Worm (Caenorhabditis elegans) whole organism, mixed stage, embryonic: ENCODE data around the gene F26F2.5.
"Not testable (repeated sequence)": the region's sequence is repeated elsewhere in the genome, so short reads cannot be mapped to it uniquely, and the experiment has no call there.

Source experiments
- M03D4.4 ChIP-seq: sonication (generic microtip); optimal IDR thresholded peaks from 2 replicates; lab custom pipeline; 2017; ENCODE audit warnings: mild to moderate bottlenecking, missing genetic modification characterization, missing compliant biosample characterization
- bed-3 ChIP-seq: fragments of 200-800 bp; sonication (Bioruptor generic); optimal IDR thresholded peaks from 3 replicates; lab custom pipeline; 2018; ENCODE audit warnings: mild to moderate bottlenecking, missing genetic modification characterization, moderate library complexity, missing compliant biosample characterization
- blmp-1 ChIP-seq: fragments of 150-350 bp; optimal IDR thresholded peaks from 2 replicates; lab custom pipeline; 2014; ENCODE audit warnings: missing biosample characterization, missing genetic modification characterization
- ceh-39 ChIP-seq: fragments of 150-350 bp; optimal IDR thresholded peaks from 2 replicates; lab custom pipeline; 2014; ENCODE audit warnings: missing biosample characterization, missing genetic modification characterization
- ceh-43 ChIP-seq: fragments of 200-800 bp; sonication (Bioruptor generic); optimal IDR thresholded peaks from 2 replicates; lab custom pipeline; 2018; ENCODE audit warnings: mild to moderate bottlenecking, missing genetic modification characterization, moderate library complexity, missing compliant biosample characterization
- ceh-83 ChIP-seq: fragments of 200-800 bp; sonication (Bioruptor generic); optimal IDR thresholded peaks from 2 replicates; lab custom pipeline; 2018; ENCODE audit warnings: mild to moderate bottlenecking, missing genetic modification characterization, missing compliant biosample characterization
- cnd-1 ChIP-seq: fragments of 200-800 bp; sonication (Bioruptor generic); optimal IDR thresholded peaks from 2 replicates; lab custom pipeline; 2018; ENCODE audit warnings: mild to moderate bottlenecking, missing genetic modification characterization, missing compliant biosample characterization
- drap-1 ChIP-seq: fragments of 200-800 bp; sonication (Bioruptor generic); optimal IDR thresholded peaks from 3 replicates; lab custom pipeline; 2018; ENCODE audit warnings: mild to moderate bottlenecking, missing genetic modification characterization, missing compliant biosample characterization
- elt-1 ChIP-seq: sonication (generic microtip); optimal IDR thresholded peaks from 2 replicates; lab custom pipeline; 2017; ENCODE audit warnings: missing genetic modification characterization, mild to moderate bottlenecking, missing compliant biosample characterization, antibody characterized with exemption, moderate library complexity, borderline replicate concordance; ENCODE audit not compliant: insufficient read depth
- elt-3 ChIP-seq: fragments of 150-350 bp; optimal IDR thresholded peaks from 2 replicates; lab custom pipeline; 2014; ENCODE audit warnings: missing biosample characterization, missing genetic modification characterization
- flh-1 ChIP-seq: fragments of 200-800 bp; sonication (Bioruptor generic); optimal IDR thresholded peaks from 2 replicates; lab custom pipeline; 2018; ENCODE audit warnings: mild to moderate bottlenecking, missing genetic modification characterization, moderate library complexity, missing compliant biosample characterization
- ham-2 ChIP-seq: fragments of 200-800 bp; sonication (Bioruptor generic); optimal IDR thresholded peaks from 2 replicates; lab custom pipeline; 2018; ENCODE audit warnings: mild to moderate bottlenecking, missing genetic modification characterization, missing compliant biosample characterization
- hlh-1 ChIP-seq: fragments of 150-350 bp; optimal IDR thresholded peaks from 2 replicates; lab custom pipeline; 2014; ENCODE audit warnings: missing biosample characterization, missing genetic modification reagents, missing genetic modification characterization
- lin-13 ChIP-seq: fragments of 150-350 bp; optimal IDR thresholded peaks from 2 replicates; lab custom pipeline; 2014; ENCODE audit warnings: missing biosample characterization, missing genetic modification characterization
- lin-32 ChIP-seq: fragments of 200-800 bp; sonication (Bioruptor generic); optimal IDR thresholded peaks from 2 replicates; lab custom pipeline; 2018; ENCODE audit warnings: mild to moderate bottlenecking, missing genetic modification characterization, missing compliant biosample characterization
- lsy-2 ChIP-seq: fragments of 150-350 bp; optimal IDR thresholded peaks from 2 replicates; lab custom pipeline; 2014; ENCODE audit warnings: missing biosample characterization, missing genetic modification characterization
- mep-1 ChIP-seq: fragments of 150-350 bp; optimal IDR thresholded peaks from 2 replicates; lab custom pipeline; 2017; ENCODE audit warnings: missing biosample characterization, missing genetic modification reagents, missing genetic modification characterization, inconsistent platforms
- mls-2 ChIP-seq: sonication (generic microtip); optimal IDR thresholded peaks from 2 replicates; lab custom pipeline; 2016; ENCODE audit warnings: mild to moderate bottlenecking, missing genetic modification characterization, moderate library complexity, missing compliant biosample characterization
- nhr-12 ChIP-seq: fragments of 150-350 bp; optimal IDR thresholded peaks from 2 replicates; lab custom pipeline; 2014; ENCODE audit warnings: missing biosample characterization, missing genetic modification characterization
- nhr-2 ChIP-seq: fragments of 150-350 bp; optimal IDR thresholded peaks from 2 replicates; lab custom pipeline; 2014; ENCODE audit warnings: missing biosample characterization, missing genetic modification characterization
- nhr-237 ChIP-seq: fragments of 150-350 bp; optimal IDR thresholded peaks from 2 replicates; lab custom pipeline; 2014; ENCODE audit warnings: missing biosample characterization, missing genetic modification characterization
- nhr-28 ChIP-seq: fragments of 150-350 bp; optimal IDR thresholded peaks from 2 replicates; lab custom pipeline; 2014; ENCODE audit warnings: missing biosample characterization, missing genetic modification characterization
- nhr-76 ChIP-seq: sonication (generic microtip); optimal IDR thresholded peaks from 2 replicates; lab custom pipeline; 2017; ENCODE audit warnings: missing biosample characterization, missing genetic modification characterization
- pha-4 ChIP-seq: fragments of 150-350 bp; optimal IDR thresholded peaks from 2 replicates; lab custom pipeline; 2018; ENCODE audit warnings: missing biosample characterization, missing genetic modification reagents, missing genetic modification characterization
- sem-2 ChIP-seq: fragments of 200-800 bp; sonication (Bioruptor generic); optimal IDR thresholded peaks from 2 replicates; lab custom pipeline; 2018; ENCODE audit warnings: mild to moderate bottlenecking, missing genetic modification characterization, missing compliant biosample characterization
- snpc-4 ChIP-seq: fragments of 150-350 bp; optimal IDR thresholded peaks from 2 replicates; lab custom pipeline; 2014; ENCODE audit warnings: missing biosample characterization, missing genetic modification characterization
- sptf-1 ChIP-seq: sonication (generic microtip); optimal IDR thresholded peaks from 2 replicates; lab custom pipeline; 2017; ENCODE audit warnings: mild to moderate bottlenecking, missing genetic modification characterization, moderate library complexity, missing compliant biosample characterization
- tbx-8 ChIP-seq: fragments of 200-800 bp; sonication (Bioruptor generic); optimal IDR thresholded peaks from 2 replicates; lab custom pipeline; 2018; ENCODE audit warnings: mild to moderate bottlenecking, missing genetic modification characterization, moderate library complexity, missing compliant biosample characterization
- unc-39 ChIP-seq: fragments of 150-350 bp; optimal IDR thresholded peaks from 2 replicates; lab custom pipeline; 2014; ENCODE audit warnings: missing biosample characterization, missing genetic modification characterization
- unc-62 ChIP-seq: fragments of 150-350 bp; optimal IDR thresholded peaks from 2 replicates; lab custom pipeline; 2014; ENCODE audit warnings: missing biosample characterization, missing genetic modification reagents, missing genetic modification characterization
- ztf-11 ChIP-seq: fragments of 150-350 bp; optimal IDR thresholded peaks from 2 replicates; lab custom pipeline; 2014; ENCODE audit warnings: missing biosample characterization, missing genetic modification characterization

Gene F26F2.5

ce11 chrV:20564054-20564453 lies 9.4 kb upstream of the F26F2.5 start, which contains the start of gene F26F2.13:
Gene F26F2.13 (plus strand): TSS chrV:20564354.
- TF ChIP-seq lin-32 (GFP tag; lab: Kevin White, UChicago); pha-4; nhr-76 (tag; lab: Kevin White, UChicago): not testable (repeated sequence)

ce11 chrV:20566454-20566853 lies 7.0 kb upstream of the F26F2.5 start, which contains the start of gene F26F2.3:
Gene F26F2.3 (minus strand): TSS chrV:20566554.
- TF ChIP-seq hlh-1 (tag; lab: Kevin White, UChicago): no peak
- no peak for TF ChIP-seq ztf-11 (tag; lab: Kevin White, UChicago)
- TF ChIP-seq unc-62 (GFP tag; lab: Kevin White, UChicago): no peak
- TF ChIP-seq bed-3 (GFP tag; lab: Kevin White, UChicago): no peak
- TF ChIP-seq cnd-1 (tag; lab: Kevin White, UChicago): no peak
- TF ChIP-seq unc-39 (tag; lab: Kevin White, UChicago): no peak
- no peak for TF ChIP-seq elt-1 (tag; lab: Kevin White, UChicago)
- no peak for TF ChIP-seq nhr-76 (tag; lab: Kevin White, UChicago)
- TF ChIP-seq flh-1 (GFP tag; lab: Kevin White, UChicago): no peak
- TF ChIP-seq nhr-237 (tag; lab: Kevin White, UChicago): no peak
- TF ChIP-seq mep-1 (tag; lab: Kevin White, UChicago): no peak
- TF ChIP-seq lin-32 (GFP tag; lab: Kevin White, UChicago): no peak
- TF ChIP-seq ceh-43 (GFP tag; lab: Kevin White, UChicago): no peak
- TF ChIP-seq ceh-39 (tag; lab: Kevin White, UChicago): no peak
- TF ChIP-seq pha-4: no peak
- no peak for TF ChIP-seq drap-1 (GFP tag; lab: Kevin White, UChicago)
- no peak for TF ChIP-seq tbx-8 (GFP tag; lab: Kevin White, UChicago)
- TF ChIP-seq nhr-12 (tag; lab: Kevin White, UChicago): no peak
- TF ChIP-seq nhr-28 (tag; lab: Kevin White, UChicago): no peak
- no peak for TF ChIP-seq ham-2

ce11 chrV:20568995-20569394 lies 4.5 kb upstream of the F26F2.5 start, which contains the start of gene F26F2.4:
Gene F26F2.4 (plus strand): TSS chrV:20569295.
- not testable (repeated sequence) for TF ChIP-seq flh-1 (GFP tag; lab: Kevin White, UChicago); ceh-83; nhr-76 (tag; lab: Kevin White, UChicago)

- TF ChIP-seq ham-2 (no peak), sem-2 (GFP tag; lab: Kevin White, UChicago) (no peak), M03D4.4 (no peak)
Observed at ce11 chrV:20574314-20574713, 822 bp downstream of the F26F2.5 start, which contains the start of gene clec-263. Gene clec-263 (plus strand): TSS chrV:20574614.

ce11 chrV:20574872-20575271 lies 1.4 kb downstream of the F26F2.5 start:
- TF ChIP-seq sptf-1 (tag; lab: Kevin White, UChicago): no peak
- no peak for TF ChIP-seq hlh-1 (tag; lab: Kevin White, UChicago)
- TF ChIP-seq mep-1 (tag; lab: Kevin White, UChicago): no peak
- TF ChIP-seq lin-32 (GFP tag; lab: Kevin White, UChicago): no peak
- no peak for TF ChIP-seq ceh-83
- no peak for TF ChIP-seq cnd-1 (tag; lab: Kevin White, UChicago)
- TF ChIP-seq lin-13: no peak
- no peak for TF ChIP-seq nhr-12 (tag; lab: Kevin White, UChicago)
- TF ChIP-seq ceh-43 (GFP tag; lab: Kevin White, UChicago): no peak
- TF ChIP-seq ceh-39 (tag; lab: Kevin White, UChicago): no peak
- no peak for TF ChIP-seq blmp-1
- no peak for TF ChIP-seq tbx-8 (GFP tag; lab: Kevin White, UChicago)
- TF ChIP-seq elt-1 (tag; lab: Kevin White, UChicago): no peak
- no peak for TF ChIP-seq nhr-28 (tag; lab: Kevin White, UChicago)
- TF ChIP-seq elt-3 (tag; lab: Kevin White, UChicago): no peak
- no peak for TF ChIP-seq nhr-2 (tag; lab: Kevin White, UChicago)
- TF ChIP-seq, all 35 proteins: peak for 0

ce11 chrV:20579534-20579933 lies 6.0 kb downstream of the F26F2.5 start, which contains the start of gene F26F2.8:
Gene F26F2.8 (plus strand): TSS chrV:20579546.
- TF ChIP-seq mls-2 (tag; lab: Kevin White, UChicago): no peak
- no peak for TF ChIP-seq elt-3 (tag; lab: Kevin White, UChicago)
- no peak for TF ChIP-seq unc-39 (tag; lab: Kevin White, UChicago)
- no peak for TF ChIP-seq lsy-2 (tag; lab: Kevin White, UChicago)
- no peak for TF ChIP-seq nhr-28 (tag; lab: Kevin White, UChicago)
- no peak for TF ChIP-seq drap-1 (GFP tag; lab: Kevin White, UChicago)
- no peak for TF ChIP-seq snpc-4 (tag; lab: Kevin White, UChicago)
- no peak for TF ChIP-seq mep-1 (tag; lab: Kevin White, UChicago)
- TF ChIP-seq M03D4.4: no peak
- TF ChIP-seq, all 35 proteins: peak for 0
